Worm (Caenorhabditis elegans) whole organism, L1 larva: ENCODE data around the gene F40A3.1.

Source experiments
- alr-1 ChIP-seq: fragments of 200-800 bp; sonication (Bioruptor generic); optimal IDR thresholded peaks from 2 replicates; lab custom pipeline; 2018; ENCODE audit warnings: borderline replicate concordance, mild to moderate bottlenecking, missing genetic modification characterization, missing compliant biosample characterization
- blmp-1 ChIP-seq: fragments of 150-350 bp; optimal IDR thresholded peaks from 2 replicates; lab custom pipeline; 2014; ENCODE audit warnings: missing biosample characterization, missing genetic modification characterization
- elt-3 ChIP-seq, 6 experiments: fragments of 150-350 bp in 1 of 6; sonication (generic microtip); optimal IDR thresholded peaks; 2 replicates each; lab custom pipeline; 2017 to 2018; ENCODE audit warnings: missing biosample characterization in 6 of 6, missing genetic modification characterization in 6 of 6, inconsistent platforms in 1 of 6
- lin-13 ChIP-seq: fragments of 150-350 bp; optimal IDR thresholded peaks from 2 replicates; lab custom pipeline; 2014; ENCODE audit warnings: missing biosample characterization, missing genetic modification reagents, missing genetic modification characterization
- nhr-28 ChIP-seq: fragments of 150-350 bp; optimal IDR thresholded peaks from 2 replicates; lab custom pipeline; 2014; ENCODE audit warnings: missing biosample characterization, missing genetic modification characterization
- nhr-47 ChIP-seq: sonication (generic microtip); optimal IDR thresholded peaks from 2 replicates; lab custom pipeline; 2016; ENCODE audit warnings: mild to moderate bottlenecking, missing genetic modification characterization, moderate library complexity, missing compliant biosample characterization

- no peak for TF ChIP-seq elt-3 (tag; optimal IDR thresholded peaks at IDR 0.05; lab: Kevin White, UChicago)
- TF ChIP-seq blmp-1 (tag; lab: Kevin White, UChicago) = no peak
- TF ChIP-seq nhr-47 = peak; percentile 9
- no peak for TF ChIP-seq nhr-28
- TF ChIP-seq lin-13 (GFP tag; lab: Kevin White, UChicago) = no peak
- TF ChIP-seq alr-1 (tag; lab: Kevin White, UChicago) = no peak
Observed at ce11 chrV:7901222-7901621, 9.9 kb downstream of the F40A3.1 start.
